Fruit fly (Drosophila melanogaster) whole organism, embryonic: ENCODE data around the gene r2d2.

ENCODE experiments used
- Aef1 ChIP-seq: fragments of 200-800 bp; sonication (Bioruptor generic); IDR thresholded peaks from 3 replicates; pipeline ENCODE4 v1.3.6; 2022; ENCODE audit warnings: missing biosample characterization, missing genetic modification characterization
- Asciz ChIP-seq: fragments of 200-800 bp; sonication (Bioruptor generic); optimal IDR thresholded peaks from 2 replicates; lab custom pipeline; 2017; ENCODE audit warnings: missing biosample characterization, mild to moderate bottlenecking, missing genetic modification characterization, missing genetic modification reagents
- Atf-2 ChIP-seq: fragments of 200-800 bp; sonication (Bioruptor generic); optimal IDR thresholded peaks from 2 replicates; lab custom pipeline; 2016; ENCODE audit warnings: missing biosample characterization, missing genetic modification characterization
- CG11456 ChIP-seq: fragments of 200-800 bp; sonication (Bioruptor generic); IDR thresholded peaks from 3 replicates; pipeline ENCODE4 v1.3.6; 2022; ENCODE audit warnings: missing biosample characterization, missing genetic modification characterization
- CG12155 ChIP-seq: fragments of 200-800 bp; sonication (Bioruptor generic); optimal IDR thresholded peaks from 3 replicates; lab custom pipeline; 2016; ENCODE audit warnings: missing biosample characterization, missing genetic modification characterization
- CG12942 ChIP-seq: fragments of 200-800 bp; sonication (Bioruptor generic); optimal IDR thresholded peaks from 3 replicates; lab custom pipeline; 2016; ENCODE audit warnings: missing biosample characterization, missing genetic modification characterization
- CG30403 ChIP-seq: fragments of 200-800 bp; sonication (Bioruptor generic); optimal IDR thresholded peaks from 3 replicates; lab custom pipeline; 2016; ENCODE audit warnings: missing biosample characterization, missing genetic modification characterization
- CG3163 ChIP-seq: fragments of 200-800 bp; sonication (Bioruptor generic); optimal IDR thresholded peaks from 3 replicates; lab custom pipeline; 2016; ENCODE audit warnings: missing biosample characterization, missing genetic modification characterization
- CG4360 ChIP-seq: fragments of 200-800 bp; sonication (Bioruptor generic); IDR thresholded peaks from 2 replicates; pipeline ENCODE4 v1.3.6; 2022; ENCODE audit warnings: missing biosample characterization, missing genetic modification characterization
- CG4707 ChIP-seq: fragments of 200-800 bp; sonication (Bioruptor generic); optimal IDR thresholded peaks from 2 replicates; lab custom pipeline; 2018; ENCODE audit warnings: missing biosample characterization, mild to moderate bottlenecking, missing genetic modification characterization, moderate library complexity
- CG6175 ChIP-seq: fragments of 200-800 bp; sonication (Bioruptor generic); IDR thresholded peaks from 3 replicates; pipeline ENCODE4 v1.3.6; 2022; ENCODE audit warnings: missing biosample characterization, missing genetic modification characterization
- CG7271 ChIP-seq: fragments of 200-800 bp; sonication (Bioruptor generic); optimal IDR thresholded peaks from 2 replicates; lab custom pipeline; 2018; ENCODE audit warnings: missing biosample characterization, mild to moderate bottlenecking, missing genetic modification characterization, moderate library complexity
- CG7928 ChIP-seq: fragments of 200-800 bp; sonication (Bioruptor generic); optimal IDR thresholded peaks from 2 replicates; lab custom pipeline; 2017; ENCODE audit warnings: missing biosample characterization, mild to moderate bottlenecking, missing genetic modification characterization
- CG7963 ChIP-seq: fragments of 200-800 bp; sonication (Bioruptor generic); IDR thresholded peaks from 3 replicates; pipeline ENCODE4 v1.3.6; 2022; ENCODE audit warnings: missing biosample characterization, missing genetic modification characterization; ENCODE audit not compliant: partially characterized antibody
- CG8290 ChIP-seq, 3 experiments: fragments of 200-800 bp; sonication (Bioruptor generic); optimal IDR thresholded peaks; 2 replicates each; lab custom pipeline; 2016 to 2019; ENCODE audit warnings: missing biosample characterization in 3 of 3, missing genetic modification characterization in 3 of 3, mild to moderate bottlenecking in 2 of 3, moderate library complexity in 1 of 3
- CG9817 ChIP-seq: fragments of 200-800 bp; sonication (Bioruptor generic); optimal IDR thresholded peaks from 2 replicates; lab custom pipeline; 2018; ENCODE audit warnings: missing biosample characterization, mild to moderate bottlenecking, missing genetic modification characterization, moderate library complexity
- CG9932 ChIP-seq: fragments of 200-800 bp; sonication (Bioruptor generic); IDR thresholded peaks from 2 replicates; pipeline ENCODE4 v1.3.6; 2022; ENCODE audit warnings: missing biosample characterization, missing genetic modification characterization
- CkIIα-i1 ChIP-seq: fragments of 200-800 bp; sonication (Bioruptor generic); IDR thresholded peaks from 2 replicates; pipeline ENCODE4 v1.3.6; 2022; ENCODE audit warnings: missing biosample characterization, missing genetic modification characterization
- D19B ChIP-seq: fragments of 200-800 bp; sonication (Bioruptor generic); optimal IDR thresholded peaks from 2 replicates; lab custom pipeline; 2017; ENCODE audit warnings: missing biosample characterization, mild to moderate bottlenecking, missing genetic modification characterization
- Deaf1 ChIP-seq: fragments of 200-800 bp; optimal IDR thresholded peaks from 3 replicates; lab custom pipeline; 2019; ENCODE audit warnings: missing biosample characterization, mild to moderate bottlenecking, missing genetic modification characterization, moderate library complexity
- Dll ChIP-seq: fragments of 200-800 bp; sonication (Bioruptor generic); IDR thresholded peaks from 4 replicates; pipeline ENCODE4 v1.3.6; 2022; ENCODE audit warnings: missing biosample characterization, missing genetic modification characterization; ENCODE audit not compliant: partially characterized antibody
- GATAe ChIP-seq: fragments of 200-800 bp; sonication (Bioruptor generic); conservative IDR thresholded peaks from 2 replicates; pipeline ENCODE4 v1.3.6; 2022; ENCODE audit warnings: missing biosample characterization, missing genetic modification characterization
- HLHmδ ChIP-seq: fragments of 200-800 bp; sonication (Bioruptor generic); optimal IDR thresholded peaks from 2 replicates; lab custom pipeline; 2018; ENCODE audit warnings: missing biosample characterization, mild to moderate bottlenecking, missing genetic modification characterization, moderate library complexity
- Hr39 ChIP-seq: fragments of >200 bp; optimal IDR thresholded peaks from 2 replicates; lab custom pipeline; 2017
- MESR4 ChIP-seq: fragments of 200-800 bp; sonication (Bioruptor generic); optimal IDR thresholded peaks from 2 replicates; lab custom pipeline; 2018; ENCODE audit warnings: missing biosample characterization, mild to moderate bottlenecking, missing genetic modification characterization, moderate library complexity
- Meics ChIP-seq: fragments of 200-800 bp; sonication (Bioruptor generic); optimal IDR thresholded peaks from 2 replicates; lab custom pipeline; 2017; ENCODE audit warnings: missing biosample characterization, mild to moderate bottlenecking, missing genetic modification characterization
- Optix ChIP-seq: fragments of 200-800 bp; sonication (Bioruptor generic); IDR thresholded peaks from 3 replicates; pipeline ENCODE4 v1.3.6; 2022; ENCODE audit warnings: missing biosample characterization, missing genetic modification characterization
- Ssrp ChIP-seq: fragments of 200-800 bp; sonication (Bioruptor generic); optimal IDR thresholded peaks from 2 replicates; lab custom pipeline; 2018; ENCODE audit warnings: missing biosample characterization, mild to moderate bottlenecking, missing genetic modification characterization, moderate library complexity
- bowl ChIP-seq: fragments of 200-800 bp; sonication (Bioruptor generic); IDR thresholded peaks from 2 replicates; pipeline ENCODE4 v1.3.6; 2022; ENCODE audit warnings: missing biosample characterization, missing genetic modification characterization
- chinmo ChIP-seq: fragments of 200-800 bp; sonication (Bioruptor generic); IDR thresholded peaks from 4 replicates; pipeline ENCODE4 v1.3.6; 2022; ENCODE audit warnings: missing biosample characterization, missing genetic modification characterization; ENCODE audit not compliant: partially characterized antibody
- corto ChIP-seq: fragments of 200-800 bp; sonication (Bioruptor generic); optimal IDR thresholded peaks from 2 replicates; lab custom pipeline; 2016; ENCODE audit warnings: missing biosample characterization, mild to moderate bottlenecking, missing genetic modification characterization, moderate library complexity
- cwo ChIP-seq: fragments of 200-800 bp; sonication (Bioruptor generic); optimal IDR thresholded peaks from 3 replicates; lab custom pipeline; 2017; ENCODE audit warnings: missing biosample characterization, missing genetic modification characterization, mild to moderate bottlenecking, moderate library complexity, missing genetic modification reagents
- dmrt11E ChIP-seq: fragments of 200-800 bp; sonication (Bioruptor generic); optimal IDR thresholded peaks from 3 replicates; lab custom pipeline; 2018; ENCODE audit warnings: missing biosample characterization, mild to moderate bottlenecking, missing genetic modification characterization, moderate library complexity
- eve ChIP-seq, 2 experiments: fragments of >200 bp; optimal IDR thresholded peaks; 2 replicates each; lab custom pipeline; 2017; ENCODE audit warnings: missing biosample characterization in 2 of 2, missing genetic modification characterization in 2 of 2
- exex ChIP-seq: fragments of 200-800 bp; sonication (Bioruptor generic); optimal IDR thresholded peaks from 4 replicates; lab custom pipeline; 2018; ENCODE audit warnings: missing biosample characterization, mild to moderate bottlenecking, missing genetic modification characterization, moderate library complexity
- fd64A ChIP-seq: fragments of 200-800 bp; sonication (Bioruptor generic); optimal IDR thresholded peaks from 3 replicates; lab custom pipeline; 2018; ENCODE audit warnings: missing biosample characterization, mild to moderate bottlenecking, missing genetic modification characterization
- gce ChIP-seq: fragments of 200-800 bp; sonication (Bioruptor generic); IDR thresholded peaks from 3 replicates; pipeline ENCODE4 v1.3.6; 2022; ENCODE audit warnings: missing biosample characterization, missing genetic modification characterization
- gsb ChIP-seq: fragments of 200-800 bp; sonication (Bioruptor generic); IDR thresholded peaks from 2 replicates; pipeline ENCODE4 v1.3.6; 2022; ENCODE audit warnings: missing biosample characterization, missing genetic modification characterization
- ham ChIP-seq: fragments of 200-800 bp; sonication (Bioruptor generic); IDR thresholded peaks from 2 replicates; pipeline ENCODE4 v1.3.6; 2022; ENCODE audit warnings: missing biosample characterization, missing genetic modification characterization
- insv ChIP-seq, 2 experiments: fragments of 200-800 bp; sonication (Bioruptor generic); optimal IDR thresholded peaks; 3 replicates each; lab custom pipeline; 2016 to 2018; ENCODE audit warnings: missing biosample characterization in 2 of 2, missing genetic modification characterization in 2 of 2
- maf-S ChIP-seq: fragments of 200-800 bp; sonication (Bioruptor generic); optimal IDR thresholded peaks from 2 replicates; lab custom pipeline; 2016; ENCODE audit warnings: missing biosample characterization, missing genetic modification characterization
- nmo ChIP-seq: fragments of 200-800 bp; sonication (Bioruptor generic); optimal IDR thresholded peaks from 2 replicates; lab custom pipeline; 2018; ENCODE audit warnings: missing biosample characterization, mild to moderate bottlenecking, missing genetic modification characterization, moderate library complexity
- pita ChIP-seq: fragments of 200-800 bp; sonication (Bioruptor generic); optimal IDR thresholded peaks from 2 replicates; lab custom pipeline; 2017; ENCODE audit warnings: missing biosample characterization, mild to moderate bottlenecking, missing genetic modification characterization
- prd ChIP-seq, 3 experiments: fragments of >200 bp in 2 of 3; fragments of 200-800 bp in 1 of 3; sonication (Bioruptor generic) in 1 of 3; optimal IDR thresholded peaks in 2 of 3; IDR thresholded peaks in 1 of 3; 2 replicates in 2 of 3; 3 replicates in 1 of 3; pipeline versions ENCODE4 v1.3.6 to Lab custom; 2017 to 2022; ENCODE audit warnings: missing biosample characterization in 1 of 3, missing genetic modification characterization in 1 of 3
- sens ChIP-seq: fragments of 200-800 bp; sonication (Bioruptor generic); peaks from one replicate; lab custom pipeline; 2016; ENCODE audit warnings: missing biosample characterization, missing genetic modification characterization
- stc ChIP-seq: fragments of 200-800 bp; sonication (Bioruptor generic); IDR thresholded peaks from 2 replicates; pipeline ENCODE4 v1.3.6; 2022; ENCODE audit warnings: missing biosample characterization, missing genetic modification characterization
- tap ChIP-seq: fragments of 200-800 bp; optimal IDR thresholded peaks from 3 replicates; lab custom pipeline; 2019; ENCODE audit warnings: missing biosample characterization, mild to moderate bottlenecking, missing genetic modification characterization, moderate library complexity
- tin ChIP-seq: fragments of 200-800 bp; sonication (Bioruptor generic); optimal IDR thresholded peaks from 3 replicates; lab custom pipeline; 2016; ENCODE audit warnings: missing biosample characterization, missing genetic modification characterization
- trh ChIP-seq: fragments of 200-800 bp; sonication (Bioruptor generic); optimal IDR thresholded peaks from 2 replicates; lab custom pipeline; 2016; ENCODE audit warnings: missing biosample characterization, missing genetic modification characterization
- vnd ChIP-seq: fragments of 200-800 bp; sonication (Bioruptor generic); IDR thresholded peaks from 3 replicates; pipeline ENCODE4 v1.3.6; 2022; ENCODE audit warnings: missing biosample characterization, missing genetic modification characterization; ENCODE audit not compliant: partially characterized antibody
- zfh2 ChIP-seq: fragments of 200-800 bp; sonication (Bioruptor generic); optimal IDR thresholded peaks from 2 replicates; lab custom pipeline; 2016; ENCODE audit warnings: missing biosample characterization, missing genetic modification characterization

Gene r2d2

dm6 chr2L:7809699-7810088 lies 9.7 kb downstream of the r2d2 start (continued):
- TF ChIP-seq Atf-2 (GFP tag; lab: Kevin White, UChicago) (no peak), CG7963 (GFP tag; lab: Robert Waterston, UW) (no peak), cwo (GFP tag; lab: Kevin White, UChicago) (no peak), prd (optimal IDR thresholded peaks at IDR 0.05; lab: Kevin White, UChicago) (no peak), prd (GFP tag; IDR thresholded peaks at IDR 0.05; lab: Robert Waterston, UW) (no peak), CkIIα-i1 (GFP tag; lab: Robert Waterston, UW) (no peak), CG6175 (GFP tag; lab: Robert Waterston, UW) (no peak), CG7271 (no peak), CG9932 (GFP tag; lab: Robert Waterston, UW) (no peak), zfh2 (no peak), eve (GFP tag; optimal IDR thresholded peaks at IDR 0.05; lab: Kevin White, UChicago) (no peak), dmrt11E (tag; lab: Kevin White, UChicago) (no peak), CG11456 (no peak), bowl (no peak), ham (no peak), maf-S (GFP tag; lab: Kevin White, UChicago) (no peak), Aef1 (GFP tag; lab: Robert Waterston, UW) (no peak), CG9817 (tag; lab: Kevin White, UChicago) (peak; percentile 7), CG3163 (GFP tag; lab: Kevin White, UChicago) (peak; percentile 66), gce (GFP tag; lab: Robert Waterston, UW) (no peak), pita (no peak), tap (tag; lab: Kevin White, UChicago) (peak; percentile 20), fd64A (GFP tag; lab: Kevin White, UChicago) (no peak), Deaf1 (tag; lab: Kevin White, UChicago) (peak; percentile 18), corto (GFP tag; lab: Kevin White, UChicago) (no peak), GATAe (GFP tag; lab: Robert Waterston, UW) (no peak), CG12942 (GFP tag; lab: Kevin White, UChicago) (no peak), Meics (GFP tag; lab: Kevin White, UChicago) (peak; percentile 25), Dll (peak; percentile 34; the same call in 1 of the 4 replicates), chinmo (peak; percentile 99; the same call in 3 of the 4 replicates), Optix (GFP tag; lab: Robert Waterston, UW) (no peak), D19B (no peak), Hr39 (lab: Kevin White, UChicago) (no peak), tin (GFP tag; lab: Kevin White, UChicago) (no peak), vnd (GFP tag; lab: Robert Waterston, UW) (no peak), CG12155 (GFP tag; lab: Kevin White, UChicago) (no peak), MESR4 (peak; percentile 18), stc (GFP tag; lab: Robert Waterston, UW) (no peak), CG4707 (peak; percentile 34), CG30403 (GFP tag; lab: Kevin White, UChicago) (no peak), gsb (GFP tag; lab: Robert Waterston, UW) (no peak), CG7928 (GFP tag; lab: Kevin White, UChicago) (no peak), CG8290 (GFP tag; optimal IDR thresholded peaks at IDR 0.05; lab: Kevin White, UChicago) (no peak), CG8290 (tag; optimal IDR thresholded peaks at IDR 0.05; lab: Kevin White, UChicago) (peak in 1 of 2 experiments; percentile 49), sens (GFP tag; lab: Kevin White, UChicago) (peak; percentile 91), CG4360 (GFP tag; lab: Robert Waterston, UW) (no peak), insv (GFP tag; optimal IDR thresholded peaks at IDR 0.05; lab: Kevin White, UChicago) (no peak), trh (GFP tag; lab: Kevin White, UChicago) (no peak), Ssrp (tag; lab: Kevin White, UChicago) (no peak), HLHmδ (GFP tag; lab: Kevin White, UChicago) (no peak), Asciz (GFP tag; lab: Kevin White, UChicago) (no peak), exex (no peak), nmo (GFP tag; lab: Kevin White, UChicago) (peak; percentile 18)
